Fruit fly (Drosophila melanogaster) whole organism, prepupa: ENCODE data around the gene Srp68.
A peak's percentile ranks its signal among the peaks of the same experiment; 100 is the strongest.

Source experiments
- Blimp-1 ChIP-seq: fragments of 200-800 bp; sonication (Bioruptor generic); optimal IDR thresholded peaks from 3 replicates; lab custom pipeline; 2017; ENCODE audit warnings: missing biosample characterization, missing genetic modification characterization, mild to moderate bottlenecking, moderate library complexity, missing genetic modification reagents
- CG10631 ChIP-seq: fragments of 200-800 bp; sonication (Bioruptor generic); optimal IDR thresholded peaks from 2 replicates; lab custom pipeline; 2016; ENCODE audit warnings: missing biosample characterization, missing genetic modification characterization
- CG11294 ChIP-seq: fragments of 200-800 bp; sonication (Bioruptor generic); IDR thresholded peaks from 2 replicates; pipeline ENCODE4 v1.3.6; 2022; ENCODE audit warnings: missing biosample characterization, missing genetic modification characterization
- CG11762 ChIP-seq: fragments of 200-800 bp; sonication (Bioruptor generic); optimal IDR thresholded peaks from 3 replicates; lab custom pipeline; 2016; ENCODE audit warnings: missing biosample characterization, missing genetic modification characterization; ENCODE audit not compliant: insufficient read depth
- CG11902 ChIP-seq: fragments of 200-800 bp; sonication (Bioruptor generic); optimal IDR thresholded peaks from 3 replicates; lab custom pipeline; 2016; ENCODE audit warnings: missing biosample characterization, missing genetic modification characterization
- CG15336 ChIP-seq: fragments of 200-800 bp; sonication (Bioruptor generic); IDR thresholded peaks from 2 replicates; pipeline ENCODE4 v1.3.6; 2022; ENCODE audit warnings: missing biosample characterization, missing genetic modification characterization
- CG1621 ChIP-seq: fragments of 200-800 bp; sonication (Bioruptor generic); optimal IDR thresholded peaks from 3 replicates; lab custom pipeline; 2018; ENCODE audit warnings: missing biosample characterization, mild to moderate bottlenecking, missing genetic modification characterization
- CG16779 ChIP-seq: fragments of 200-800 bp; sonication (Bioruptor generic); optimal IDR thresholded peaks from 3 replicates; lab custom pipeline; 2017; ENCODE audit warnings: missing biosample characterization, mild to moderate bottlenecking, missing genetic modification characterization
- CG3032 ChIP-seq: fragments of 200-800 bp; optimal IDR thresholded peaks from 2 replicates; lab custom pipeline; 2019; ENCODE audit warnings: missing biosample characterization, mild to moderate bottlenecking, missing genetic modification characterization, moderate library complexity
- CG32006 ChIP-seq: fragments of 200-800 bp; sonication (Bioruptor generic); optimal IDR thresholded peaks from 3 replicates; lab custom pipeline; 2017; ENCODE audit warnings: missing biosample characterization, mild to moderate bottlenecking, missing genetic modification characterization
- CG34406 ChIP-seq: fragments of 200-800 bp; sonication (Bioruptor generic); optimal IDR thresholded peaks from 3 replicates; lab custom pipeline; 2016; ENCODE audit warnings: missing biosample characterization, missing genetic modification characterization
- CG3919 ChIP-seq: fragments of 200-800 bp; sonication (Bioruptor generic); optimal IDR thresholded peaks from 3 replicates; lab custom pipeline; 2016; ENCODE audit warnings: missing biosample characterization, missing genetic modification characterization
- CG4318 ChIP-seq: fragments of 200-800 bp; sonication (Bioruptor generic); optimal IDR thresholded peaks from 3 replicates; lab custom pipeline; 2017; ENCODE audit warnings: missing biosample characterization, mild to moderate bottlenecking, missing genetic modification characterization
- CG6163 ChIP-seq: fragments of 200-800 bp; sonication (Bioruptor generic); IDR thresholded peaks from 3 replicates; pipeline ENCODE4 v1.3.6; 2022; ENCODE audit warnings: missing biosample characterization, missing genetic modification characterization
- CG6792 ChIP-seq: fragments of 200-800 bp; sonication (Bioruptor generic); optimal IDR thresholded peaks from 3 replicates; lab custom pipeline; 2016; ENCODE audit warnings: missing biosample characterization, missing genetic modification characterization
- CG6854 ChIP-seq: fragments of 200-800 bp; sonication (Bioruptor generic); optimal IDR thresholded peaks from 2 replicates; lab custom pipeline; 2017; ENCODE audit warnings: missing biosample characterization, mild to moderate bottlenecking, missing genetic modification characterization
- CG7368 ChIP-seq: fragments of 200-800 bp; sonication (Bioruptor generic); optimal IDR thresholded peaks from 3 replicates; lab custom pipeline; 2016; ENCODE audit warnings: missing biosample characterization, missing genetic modification characterization
- CG8119 ChIP-seq: fragments of 200-800 bp; sonication (Bioruptor generic); IDR thresholded peaks from 3 replicates; pipeline ENCODE4 v1.3.6; 2022; ENCODE audit warnings: missing biosample characterization, missing genetic modification characterization
- CG8632 ChIP-seq: fragments of 200-800 bp; sonication (Bioruptor generic); optimal IDR thresholded peaks from 3 replicates; lab custom pipeline; 2016; ENCODE audit warnings: missing biosample characterization, missing genetic modification characterization
- Eip78C ChIP-seq: fragments of 200-800 bp; sonication (Bioruptor generic); peaks from one replicate; lab custom pipeline; 2016; ENCODE audit warnings: missing biosample characterization, missing genetic modification characterization
- Eip93F ChIP-seq: fragments of 200-800 bp; sonication (Bioruptor generic); optimal IDR thresholded peaks from 2 replicates; lab custom pipeline; 2016; ENCODE audit warnings: missing biosample characterization, mild to moderate bottlenecking, missing genetic modification characterization
- Ets21C ChIP-seq: fragments of 200-800 bp; sonication (Bioruptor generic); optimal IDR thresholded peaks from 3 replicates; lab custom pipeline; 2016; ENCODE audit warnings: missing biosample characterization, missing genetic modification characterization
- Gug ChIP-seq: fragments of 200-800 bp; sonication (Bioruptor generic); IDR thresholded peaks from 2 replicates; pipeline ENCODE4 v1.3.6; 2022; ENCODE audit warnings: missing biosample characterization, missing genetic modification characterization
- Hr38 ChIP-seq: sonication (Bioruptor generic); optimal IDR thresholded peaks from 2 replicates; lab custom pipeline; 2016; ENCODE audit warnings: missing biosample characterization, missing genetic modification characterization
- Lpt ChIP-seq: fragments of 200-800 bp; sonication (Bioruptor generic); optimal IDR thresholded peaks from 3 replicates; lab custom pipeline; 2016; ENCODE audit warnings: missing biosample characterization, missing genetic modification characterization
- Met ChIP-seq: fragments of 200-800 bp; sonication (Bioruptor generic); optimal IDR thresholded peaks from 3 replicates; lab custom pipeline; 2016; ENCODE audit warnings: missing biosample characterization, missing genetic modification characterization
- Smox ChIP-seq: fragments of 200-800 bp; sonication (Bioruptor generic); optimal IDR thresholded peaks from 3 replicates; lab custom pipeline; 2016; ENCODE audit warnings: missing biosample characterization, missing genetic modification characterization
- Sox14 ChIP-seq: fragments of 200-800 bp; sonication (Bioruptor generic); optimal IDR thresholded peaks from 3 replicates; lab custom pipeline; 2016; ENCODE audit warnings: missing biosample characterization, missing genetic modification characterization
- Sox15 ChIP-seq: fragments of 200-800 bp; sonication (Bioruptor generic); optimal IDR thresholded peaks from 3 replicates; lab custom pipeline; 2016; ENCODE audit warnings: missing biosample characterization, missing genetic modification characterization
- achi ChIP-seq: fragments of 200-800 bp; sonication (Bioruptor generic); optimal IDR thresholded peaks from 3 replicates; lab custom pipeline; 2016; ENCODE audit warnings: missing biosample characterization, missing genetic modification characterization
- acj6 ChIP-seq: fragments of 200-800 bp; sonication (Bioruptor generic); optimal IDR thresholded peaks from 3 replicates; lab custom pipeline; 2016; ENCODE audit warnings: missing biosample characterization, missing genetic modification characterization
- cyc ChIP-seq: fragments of 200-800 bp; sonication (Bioruptor generic); optimal IDR thresholded peaks from 3 replicates; lab custom pipeline; 2016; ENCODE audit warnings: missing biosample characterization, missing genetic modification characterization
- dac ChIP-seq: fragments of 200-800 bp; sonication (Bioruptor generic); optimal IDR thresholded peaks from 2 replicates; lab custom pipeline; 2017; ENCODE audit warnings: missing biosample characterization, mild to moderate bottlenecking, missing genetic modification characterization
- dsx ChIP-seq: fragments of 200-800 bp; optimal IDR thresholded peaks from 3 replicates; lab custom pipeline; 2019; ENCODE audit warnings: missing biosample characterization, mild to moderate bottlenecking, missing genetic modification characterization, moderate library complexity; ENCODE audit not compliant: poor library complexity, severe bottlenecking
- eg ChIP-seq: fragments of 200-800 bp; sonication (Bioruptor generic); IDR thresholded peaks from 3 replicates; pipeline ENCODE4 v1.3.6; 2022; ENCODE audit warnings: missing biosample characterization, missing genetic modification characterization
- esn ChIP-seq: fragments of 200-800 bp; sonication (Bioruptor generic); optimal IDR thresholded peaks from 2 replicates; lab custom pipeline; 2016; ENCODE audit warnings: missing biosample characterization, mild to moderate bottlenecking, missing genetic modification characterization, moderate library complexity
- fd59A ChIP-seq: fragments of 200-800 bp; sonication (Bioruptor generic); optimal IDR thresholded peaks from 2 replicates; lab custom pipeline; 2017; ENCODE audit warnings: missing biosample characterization, mild to moderate bottlenecking, missing genetic modification characterization, missing genetic modification reagents
- fd85E ChIP-seq: fragments of 200-800 bp; sonication (Bioruptor generic); optimal IDR thresholded peaks from 3 replicates; lab custom pipeline; 2016; ENCODE audit warnings: missing biosample characterization, missing genetic modification characterization
- fkh ChIP-seq: fragments of 200-800 bp; sonication (Bioruptor generic); optimal IDR thresholded peaks from 3 replicates; lab custom pipeline; 2017; ENCODE audit warnings: missing biosample characterization, mild to moderate bottlenecking, missing genetic modification characterization, moderate library complexity
- lz ChIP-seq: fragments of 200-800 bp; sonication (Bioruptor generic); optimal IDR thresholded peaks from 3 replicates; lab custom pipeline; 2016; ENCODE audit warnings: missing biosample characterization, missing genetic modification characterization
- net ChIP-seq: fragments of 200-800 bp; sonication (Bioruptor generic); optimal IDR thresholded peaks from 3 replicates; lab custom pipeline; 2016; ENCODE audit warnings: missing biosample characterization, missing genetic modification characterization
- pdm3 ChIP-seq: fragments of 200-800 bp; sonication (Bioruptor generic); optimal IDR thresholded peaks from 3 replicates; lab custom pipeline; 2016; ENCODE audit warnings: missing biosample characterization, missing genetic modification characterization
- salr ChIP-seq, 2 experiments: fragments of 200-800 bp; sonication (Bioruptor generic); optimal IDR thresholded peaks; 3 replicates each; lab custom pipeline; 2016 to 2018; ENCODE audit warnings: missing biosample characterization in 2 of 2, missing genetic modification characterization in 2 of 2, mild to moderate bottlenecking in 1 of 2
- spab ChIP-seq: fragments of 200-800 bp; sonication (Bioruptor generic); optimal IDR thresholded peaks from 2 replicates; lab custom pipeline; 2017; ENCODE audit warnings: missing biosample characterization, mild to moderate bottlenecking, missing genetic modification characterization, missing genetic modification reagents
- ss ChIP-seq, 2 experiments: fragments of 200-800 bp; sonication (Bioruptor generic); optimal IDR thresholded peaks; 2 replicates in 1 of 2; 3 replicates in 1 of 2; lab custom pipeline; 2017 to 2018; ENCODE audit warnings: mild to moderate bottlenecking in 2 of 2, missing biosample characterization in 2 of 2, missing genetic modification characterization in 2 of 2, moderate library complexity in 1 of 2
- topi ChIP-seq: fragments of 200-800 bp; sonication (Bioruptor generic); optimal IDR thresholded peaks from 3 replicates; lab custom pipeline; 2016; ENCODE audit warnings: missing biosample characterization, missing genetic modification characterization

Srp68 gene

DNA sequence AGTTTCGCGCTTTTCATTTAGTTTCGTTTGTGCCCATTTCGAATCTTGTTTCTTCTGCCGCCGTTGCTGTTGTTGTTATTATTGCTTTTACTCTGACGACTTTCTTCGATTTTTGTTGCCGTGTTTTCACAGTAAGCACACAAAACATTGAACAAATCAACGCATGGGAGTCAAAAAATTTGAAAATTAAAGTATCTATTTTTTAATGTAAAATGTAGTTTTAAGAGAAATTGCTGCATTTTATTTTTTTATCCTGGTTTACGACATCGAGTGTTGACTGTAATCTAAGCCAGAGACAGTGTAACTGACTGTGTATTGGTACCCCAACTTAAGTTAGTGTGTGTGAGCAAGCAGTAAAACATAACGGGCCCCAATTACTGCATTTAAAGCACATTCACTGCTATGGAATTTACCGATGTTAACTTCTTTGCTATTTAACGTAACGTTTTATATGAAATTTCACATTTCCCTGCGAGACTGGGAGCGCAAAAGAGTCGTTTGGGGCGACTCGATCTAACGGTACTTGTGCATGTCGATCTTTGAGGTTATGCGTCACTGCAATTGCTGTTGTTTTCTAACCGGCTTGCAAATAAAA is 21.4 kb downstream of the Srp68 start (continued):
- TF ChIP-seq CG6792 (GFP tag; lab: Kevin White, UChicago) (peak; percentile 89), CG3032 (tag; lab: Kevin White, UChicago) (peak; percentile 53), CG4318 (GFP tag; lab: Kevin White, UChicago) (peak; percentile 92), Blimp-1 (peak; percentile 59), fkh (GFP tag; lab: Kevin White, UChicago) (no peak), Eip93F (GFP tag; lab: Kevin White, UChicago) (peak; percentile 70), net (GFP tag; lab: Kevin White, UChicago) (peak; percentile 87), CG11762 (GFP tag; lab: Kevin White, UChicago) (peak; percentile 74), CG7368 (peak; percentile 87), dac (GFP tag; lab: Kevin White, UChicago) (peak; percentile 89), pdm3 (GFP tag; lab: Kevin White, UChicago) (peak; percentile 91), achi (GFP tag; lab: Kevin White, UChicago) (peak; percentile 87), spab (GFP tag; lab: Kevin White, UChicago) (no peak), CG10631 (GFP tag; lab: Kevin White, UChicago) (no peak), Ets21C (GFP tag; lab: Kevin White, UChicago) (peak; percentile 82), CG15336 (GFP tag; lab: Robert Waterston, UW) (peak; percentile 95), cyc (GFP tag; lab: Kevin White, UChicago) (peak; percentile 89), salr (GFP tag; optimal IDR thresholded peaks at IDR 0.05; lab: Kevin White, UChicago) (peak in 1 of 2 experiments; percentile 31), CG11294 (GFP tag; lab: Robert Waterston, UW) (peak; percentile 82; the same call in 1 of the 2 replicates), CG11902 (GFP tag; lab: Kevin White, UChicago) (peak; percentile 86), CG32006 (GFP tag; lab: Kevin White, UChicago) (peak; percentile 97), Lpt (peak; percentile 91), Met (GFP tag; lab: Kevin White, UChicago) (no peak), Smox (GFP tag; lab: Kevin White, UChicago) (no peak), CG1621 (tag; lab: Kevin White, UChicago) (peak; percentile 43), Sox14 (GFP tag; lab: Kevin White, UChicago) (peak; percentile 87)
- TF ChIP-seq, all 60 proteins: peak for 46

DNA sequence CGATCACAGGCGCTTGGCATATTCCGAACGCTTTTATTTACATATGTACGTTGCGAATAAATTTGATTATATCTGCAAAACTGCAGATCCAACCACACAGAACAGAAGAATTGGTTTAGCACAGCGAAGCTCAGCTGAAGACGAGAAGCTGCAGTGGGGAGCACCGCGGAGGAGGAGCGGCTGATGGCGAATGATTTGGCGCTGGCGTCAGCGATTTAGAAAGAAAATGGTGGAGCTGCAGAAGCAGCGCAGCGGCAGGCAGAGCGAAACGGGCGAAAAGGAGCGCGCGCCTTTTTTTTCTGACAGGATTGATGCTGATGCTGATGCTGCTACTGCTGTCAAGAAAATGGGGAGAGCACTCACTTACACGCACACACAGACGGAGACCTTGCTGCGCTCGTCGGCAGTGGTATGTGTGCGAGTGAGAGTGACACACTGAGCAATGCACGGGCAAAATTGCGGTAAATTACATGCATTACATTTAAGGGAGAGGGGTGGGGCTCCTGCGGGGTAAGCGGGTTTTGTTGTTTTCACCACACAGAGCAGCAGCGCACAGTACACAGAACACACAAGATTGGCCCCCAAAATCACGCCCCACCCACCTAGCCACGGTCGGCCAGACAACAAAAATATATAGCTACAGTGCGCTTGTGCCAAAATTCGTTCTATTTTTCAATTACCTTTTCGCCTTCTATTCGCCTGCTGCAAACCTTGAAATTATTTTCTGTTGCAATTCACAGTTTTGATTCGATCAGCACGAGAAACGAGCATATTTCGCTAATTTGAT is 22.2 kb downstream of the Srp68 start:
- TF ChIP-seq Gug (GFP tag; lab: Robert Waterston, UW) (no peak), CG6163 (GFP tag; lab: Robert Waterston, UW) (0 out of 3 replicates have a peak, but pooled peaks have one; percentile 18), achi (GFP tag; lab: Kevin White, UChicago) (peak; percentile 52), Eip78C (GFP tag; lab: Kevin White, UChicago) (peak; percentile 32), CG6854 (peak; percentile 41), Sox14 (GFP tag; lab: Kevin White, UChicago) (no peak), fd59A (GFP tag; lab: Kevin White, UChicago) (no peak), cyc (GFP tag; lab: Kevin White, UChicago) (no peak), fd85E (GFP tag; lab: Kevin White, UChicago) (no peak), CG3919 (GFP tag; lab: Kevin White, UChicago) (peak; percentile 15), lz (GFP tag; lab: Kevin White, UChicago) (no peak), topi (no peak), CG16779 (tag; lab: Kevin White, UChicago) (no peak), CG3032 (tag; lab: Kevin White, UChicago) (no peak), pdm3 (GFP tag; lab: Kevin White, UChicago) (no peak), eg (0 out of 3 replicates have a peak, but pooled peaks have one; percentile 34), CG32006 (GFP tag; lab: Kevin White, UChicago) (no peak), dsx (GFP tag; lab: Kevin White, UChicago) (peak; percentile 26), acj6 (GFP tag; lab: Kevin White, UChicago) (no peak), esn (GFP tag; lab: Kevin White, UChicago) (no peak), CG8119 (GFP tag; lab: Robert Waterston, UW) (peak; percentile 14; the same call in 1 of the 3 replicates), CG34406 (GFP tag; lab: Kevin White, UChicago) (no peak), ss (GFP tag; optimal IDR thresholded peaks at IDR 0.05; lab: Kevin White, UChicago) (peak in 1 of 2 experiments; percentile 21), net (GFP tag; lab: Kevin White, UChicago) (peak; percentile 18), CG8632 (GFP tag; lab: Kevin White, UChicago) (no peak), Hr38 (GFP tag; lab: Kevin White, UChicago) (no peak), Sox15 (GFP tag; lab: Kevin White, UChicago) (no peak), Smox (GFP tag; lab: Kevin White, UChicago) (no peak), CG6792 (GFP tag; lab: Kevin White, UChicago) (no peak), CG15336 (GFP tag; lab: Robert Waterston, UW) (0 out of 2 replicates have a peak, but pooled peaks have one; percentile 31)
